Fruit fly (Drosophila melanogaster) whole organism, pupa: Measurements from ENCODE around the gene Ero1L.
A peak's percentile ranks its signal among the peaks of the same experiment; 100 is the strongest.

Source experiments
- CG10348 ChIP-seq: fragments of 200-800 bp; sonication (Bioruptor generic); IDR thresholded peaks from 2 replicates; pipeline ENCODE4 v1.3.6; 2022; ENCODE audit warnings: missing biosample characterization, missing genetic modification characterization
- CG12605 ChIP-seq: fragments of 200-800 bp; sonication (Bioruptor generic); IDR thresholded peaks from 2 replicates; pipeline ENCODE4 v1.3.6; 2022; ENCODE audit warnings: missing biosample characterization, missing genetic modification characterization
- CG13204 ChIP-seq: fragments of 200-800 bp; sonication (Bioruptor generic); optimal IDR thresholded peaks from 2 replicates; lab custom pipeline; 2018; ENCODE audit warnings: missing biosample characterization, mild to moderate bottlenecking, missing genetic modification characterization, moderate library complexity
- CG14655 ChIP-seq: fragments of 200-800 bp; sonication (Bioruptor generic); optimal IDR thresholded peaks from 3 replicates; lab custom pipeline; 2017; ENCODE audit warnings: mild to moderate bottlenecking, missing biosample characterization, missing genetic modification reagents, missing genetic modification characterization
- CG15710 ChIP-seq: fragments of 200-800 bp; sonication (Bioruptor generic); optimal IDR thresholded peaks from 2 replicates; lab custom pipeline; 2018; ENCODE audit warnings: missing biosample characterization, mild to moderate bottlenecking, missing genetic modification characterization, moderate library complexity
- CG17806 ChIP-seq: fragments of 200-800 bp; sonication (Bioruptor generic); optimal IDR thresholded peaks from 2 replicates; lab custom pipeline; 2018; ENCODE audit warnings: missing biosample characterization, mild to moderate bottlenecking, missing genetic modification characterization, moderate library complexity
- CG32121 ChIP-seq: fragments of 200-800 bp; sonication (Bioruptor generic); IDR thresholded peaks from 2 replicates; pipeline ENCODE4 v1.3.6; 2022; ENCODE audit warnings: missing biosample characterization, missing genetic modification characterization
- CG34367 ChIP-seq: fragments of 200-800 bp; sonication (Bioruptor generic); optimal IDR thresholded peaks from 2 replicates; lab custom pipeline; 2018; ENCODE audit warnings: missing biosample characterization, mild to moderate bottlenecking, missing genetic modification characterization
- CG4496 ChIP-seq: fragments of 200-800 bp; sonication (Bioruptor generic); IDR thresholded peaks from 3 replicates; pipeline ENCODE4 v1.3.6; 2022; ENCODE audit warnings: missing biosample characterization, missing genetic modification characterization
- CG8159 ChIP-seq: fragments of 200-800 bp; sonication (Bioruptor generic); optimal IDR thresholded peaks from 3 replicates; lab custom pipeline; 2018; ENCODE audit warnings: missing biosample characterization, mild to moderate bottlenecking, missing genetic modification characterization, moderate library complexity
- CG8301 ChIP-seq: fragments of 200-800 bp; sonication (Bioruptor generic); optimal IDR thresholded peaks from 2 replicates; lab custom pipeline; 2018; ENCODE audit warnings: missing biosample characterization, mild to moderate bottlenecking, missing genetic modification characterization
- CG9948 ChIP-seq: fragments of 200-800 bp; sonication (Bioruptor generic); optimal IDR thresholded peaks from 2 replicates; lab custom pipeline; 2018; ENCODE audit warnings: missing biosample characterization, mild to moderate bottlenecking, missing genetic modification characterization, moderate library complexity
- D1 ChIP-seq: fragments of 200-800 bp; sonication (Bioruptor generic); optimal IDR thresholded peaks from 2 replicates; lab custom pipeline; 2018; ENCODE audit warnings: missing biosample characterization, mild to moderate bottlenecking, missing genetic modification characterization, moderate library complexity
- EcR ChIP-seq: fragments of 200-800 bp; sonication (Bioruptor generic); optimal IDR thresholded peaks from 3 replicates; lab custom pipeline; 2019; ENCODE audit warnings: missing biosample characterization, missing genetic modification characterization, mild to moderate bottlenecking, moderate library complexity, missing genetic modification reagents
- Ets98B ChIP-seq: fragments of 200-800 bp; sonication (Bioruptor generic); IDR thresholded peaks from 2 replicates; pipeline ENCODE4 v1.3.6; 2022; ENCODE audit warnings: missing biosample characterization, missing genetic modification characterization
- Pif1A ChIP-seq: fragments of 200-800 bp; sonication (Bioruptor generic); optimal IDR thresholded peaks from 3 replicates; lab custom pipeline; 2016; ENCODE audit warnings: missing biosample characterization, missing genetic modification characterization
- Pif1B ChIP-seq: fragments of 200-800 bp; sonication (Bioruptor generic); optimal IDR thresholded peaks from 3 replicates; lab custom pipeline; 2016; ENCODE audit warnings: missing biosample characterization, missing genetic modification characterization
- Snoo ChIP-seq: fragments of 200-800 bp; sonication (Bioruptor generic); optimal IDR thresholded peaks from 3 replicates; lab custom pipeline; 2017; ENCODE audit warnings: missing biosample characterization, mild to moderate bottlenecking, missing genetic modification characterization, inconsistent platforms
- fd96Ca ChIP-seq: fragments of 200-800 bp; sonication (Bioruptor generic); IDR thresholded peaks from 3 replicates; pipeline ENCODE4 v1.3.6; 2022; ENCODE audit warnings: missing biosample characterization, missing genetic modification characterization
- gl ChIP-seq: fragments of 200-800 bp; sonication (Bioruptor generic); optimal IDR thresholded peaks from 2 replicates; lab custom pipeline; 2018; ENCODE audit warnings: missing biosample characterization, mild to moderate bottlenecking, missing genetic modification characterization
- rn ChIP-seq: fragments of 200-800 bp; sonication (Bioruptor generic); IDR thresholded peaks from 2 replicates; pipeline ENCODE4 v1.3.6; 2022; ENCODE audit warnings: missing biosample characterization, missing genetic modification characterization

Ero1L gene

DNA sequence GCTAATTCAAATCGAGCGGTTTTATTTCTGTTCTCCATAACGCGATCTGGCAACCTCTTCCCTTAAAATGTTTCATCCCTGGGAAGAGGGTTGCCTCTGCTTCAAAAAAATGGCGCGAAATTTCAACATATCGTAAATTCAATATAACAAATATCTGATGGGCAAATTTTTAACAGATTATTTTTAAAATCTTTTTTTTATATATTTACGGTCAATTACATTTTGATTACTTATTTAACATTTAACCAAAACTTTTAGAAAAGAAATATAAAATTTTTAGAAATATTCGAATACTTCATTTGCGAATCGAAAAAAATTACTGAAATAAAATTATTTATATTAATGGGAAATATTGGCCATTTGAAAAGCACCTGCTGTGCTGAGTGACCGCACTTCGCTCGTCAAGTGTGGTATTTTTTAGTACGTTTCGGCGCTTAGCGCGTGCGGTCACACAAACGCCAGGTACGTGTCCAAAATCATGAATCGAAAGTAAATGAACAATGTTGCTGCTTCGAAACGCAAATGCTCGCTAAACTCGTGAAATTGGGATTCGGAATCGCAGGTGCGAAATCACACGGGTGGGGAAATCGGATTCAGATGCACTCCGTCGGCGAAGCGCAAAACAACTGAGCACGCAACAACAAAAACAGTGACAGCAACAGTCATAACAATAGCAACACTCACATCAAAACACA, at the start of gene Ero1L:
Ero1L (plus strand) TSS at position 448 of the 695 bp plus-strand sequence.
- TF ChIP-seq EcR (GFP tag; lab: Kevin White, UChicago) (no peak), fd96Ca (GFP tag; lab: Robert Waterston, UW) (0 out of 3 replicates have a peak, but pooled peaks have one; percentile 50), CG13204 (no peak), CG17806 (tag; lab: Kevin White, UChicago) (peak; percentile 16), D1 (peak; percentile 91), CG8159 (peak; percentile 43), CG15710 (tag; lab: Kevin White, UChicago) (peak; percentile 4), Snoo (tag; lab: Kevin White, UChicago) (no peak), rn (no peak), Pif1B (GFP tag; lab: Kevin White, UChicago) (no peak), CG34367 (tag; lab: Kevin White, UChicago) (no peak), gl (tag; lab: Kevin White, UChicago) (peak; percentile 18), CG4496 (GFP tag; lab: Robert Waterston, UW) (no peak; the same call in 1 of the 3 replicates), CG12605 (GFP tag; lab: Robert Waterston, UW) (no peak), CG10348 (GFP tag; lab: Robert Waterston, UW) (no peak), CG14655 (GFP tag; lab: Kevin White, UChicago) (no peak), CG9948 (tag; lab: Kevin White, UChicago) (peak; percentile 39), CG32121 (GFP tag; lab: Robert Waterston, UW) (0 out of 2 replicates have a peak, but pooled peaks have one; percentile 23), Pif1A (GFP tag; lab: Kevin White, UChicago) (peak; percentile 15), Ets98B (no peak), CG8301 (tag; lab: Kevin White, UChicago) (no peak)

DNA sequence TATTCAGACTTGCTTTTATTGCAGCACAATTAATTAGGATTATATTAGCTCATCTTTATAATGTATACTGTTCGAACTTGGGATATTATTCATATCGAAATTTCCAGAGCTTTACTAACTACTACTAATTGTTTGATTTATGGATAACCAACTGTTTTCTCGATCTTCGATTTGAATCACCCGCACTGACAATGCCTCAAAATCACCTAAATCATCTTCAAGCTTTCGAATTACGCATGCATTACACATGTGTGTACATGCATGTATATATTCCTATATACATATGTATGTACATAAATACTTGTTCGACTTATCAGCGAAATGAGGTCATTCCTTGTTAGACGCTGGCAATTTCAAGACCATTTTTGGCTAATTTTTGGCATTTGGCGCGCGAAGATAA, 48.6 kb upstream of the Ero1L start:
- TF ChIP-seq CG14655 (GFP tag; lab: Kevin White, UChicago) (no peak), CG10348 (GFP tag; lab: Robert Waterston, UW) (no peak), CG8301 (tag; lab: Kevin White, UChicago) (no peak), Pif1B (GFP tag; lab: Kevin White, UChicago) (no peak), CG17806 (tag; lab: Kevin White, UChicago) (no peak)

DNA sequence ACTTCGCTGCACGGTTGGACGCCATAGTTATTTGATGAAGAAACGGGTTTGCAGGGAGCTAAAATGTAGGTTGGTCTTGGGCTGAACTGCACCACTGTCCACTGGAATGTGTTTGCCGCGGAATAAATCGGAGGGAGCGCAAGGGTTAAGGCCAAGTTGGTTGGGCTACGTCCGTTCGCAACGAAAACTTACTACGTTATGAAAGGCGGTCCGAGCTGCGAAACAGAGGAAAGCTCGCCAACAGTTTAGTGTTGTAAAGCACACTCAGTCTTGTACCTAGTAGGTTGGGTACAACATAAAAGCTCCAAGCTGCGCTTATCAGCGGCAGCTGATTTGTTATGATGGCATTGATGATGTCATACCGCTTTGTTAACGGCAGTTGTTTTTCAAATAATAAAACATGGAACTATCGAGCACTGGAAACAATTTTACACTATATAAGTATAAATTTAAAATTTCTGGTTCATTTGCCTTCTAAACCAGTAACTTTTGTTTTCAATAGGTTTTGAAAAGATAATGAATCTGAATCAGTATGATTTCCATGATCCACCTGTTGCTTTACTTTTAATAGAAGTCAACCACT, 47.9 kb upstream of the Ero1L start, which contains the start of gene Chd64:
Chd64 (minus strand) TSS at position 204 of the 583 bp plus-strand sequence.
- TF ChIP-seq CG4496 (GFP tag; lab: Robert Waterston, UW) (peak; percentile 53; the same call in 1 of the 3 replicates), CG17806 (tag; lab: Kevin White, UChicago) (no peak), CG14655 (GFP tag; lab: Kevin White, UChicago) (no peak), CG13204 (no peak), Pif1A (GFP tag; lab: Kevin White, UChicago) (no peak), gl (tag; lab: Kevin White, UChicago) (no peak), EcR (GFP tag; lab: Kevin White, UChicago) (peak; percentile 45), CG15710 (tag; lab: Kevin White, UChicago) (peak; percentile 3), Ets98B (peak; percentile 45; the same call in 1 of the 2 replicates), Pif1B (GFP tag; lab: Kevin White, UChicago) (no peak), CG10348 (GFP tag; lab: Robert Waterston, UW) (no peak), CG34367 (tag; lab: Kevin White, UChicago) (no peak), rn (no peak), CG8301 (tag; lab: Kevin White, UChicago) (no peak), D1 (no peak), CG32121 (GFP tag; lab: Robert Waterston, UW) (peak; percentile 27; the same call in 1 of the 2 replicates), CG9948 (tag; lab: Kevin White, UChicago) (no peak), CG8159 (no peak), Snoo (tag; lab: Kevin White, UChicago) (peak; percentile 60), fd96Ca (GFP tag; lab: Robert Waterston, UW) (peak; percentile 64; the same call in 1 of the 3 replicates), CG12605 (GFP tag; lab: Robert Waterston, UW) (peak; percentile 37; the same call in 1 of the 2 replicates)
- TF ChIP-seq, all 21 proteins: peak for 8

DNA sequence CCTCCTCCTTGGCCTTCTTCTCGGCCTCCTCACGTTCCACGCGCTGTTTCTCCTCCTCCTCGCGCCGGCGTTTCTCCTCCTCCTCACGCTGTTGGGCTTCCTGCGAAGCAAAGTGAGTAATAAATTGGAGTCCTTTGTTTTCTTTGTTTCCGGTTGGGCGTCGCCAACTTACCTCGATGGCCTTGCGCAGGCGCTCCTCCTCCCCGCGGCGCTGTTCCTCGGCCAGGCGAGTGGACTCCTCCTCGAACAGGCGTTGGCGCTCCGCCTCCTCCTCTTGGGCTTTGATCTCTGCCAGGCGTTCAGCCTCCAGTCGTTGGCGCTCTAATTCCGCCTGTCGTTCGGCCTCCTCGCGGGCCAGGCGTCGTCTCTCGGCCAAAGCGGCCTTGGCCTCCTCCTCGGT, 44.5 kb upstream of the Ero1L start:
- no peak for TF ChIP-seq CG8159
- TF ChIP-seq gl (tag; lab: Kevin White, UChicago) = no peak
- TF ChIP-seq, all 21 proteins: peak for 0

DNA sequence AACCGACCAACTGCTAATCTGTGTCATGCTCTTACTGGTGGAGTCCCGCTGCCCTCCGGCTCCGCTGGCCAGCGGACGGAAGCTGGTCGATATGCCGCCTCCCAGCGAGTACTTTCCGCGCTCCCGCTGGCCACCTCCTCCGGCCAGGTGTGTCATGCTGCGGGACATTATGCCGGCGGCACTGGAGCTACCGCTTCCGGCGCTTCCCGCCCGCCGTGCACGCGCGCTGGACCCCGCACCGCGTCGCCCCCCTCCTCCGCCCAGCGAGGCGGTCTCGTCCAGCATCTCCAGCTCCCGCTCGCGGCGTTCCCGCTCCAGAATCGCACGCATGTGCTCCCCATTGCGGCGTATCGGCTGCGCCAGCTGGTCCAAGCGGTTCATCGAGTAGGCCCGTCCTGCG, 41.6 kb upstream of the Ero1L start:
- TF ChIP-seq CG9948 (tag; lab: Kevin White, UChicago) (no peak), gl (tag; lab: Kevin White, UChicago) (no peak), CG13204 (no peak), Ets98B (no peak), rn (no peak), fd96Ca (GFP tag; lab: Robert Waterston, UW) (no peak), CG14655 (GFP tag; lab: Kevin White, UChicago) (no peak), EcR (GFP tag; lab: Kevin White, UChicago) (no peak), CG8159 (no peak)

DNA sequence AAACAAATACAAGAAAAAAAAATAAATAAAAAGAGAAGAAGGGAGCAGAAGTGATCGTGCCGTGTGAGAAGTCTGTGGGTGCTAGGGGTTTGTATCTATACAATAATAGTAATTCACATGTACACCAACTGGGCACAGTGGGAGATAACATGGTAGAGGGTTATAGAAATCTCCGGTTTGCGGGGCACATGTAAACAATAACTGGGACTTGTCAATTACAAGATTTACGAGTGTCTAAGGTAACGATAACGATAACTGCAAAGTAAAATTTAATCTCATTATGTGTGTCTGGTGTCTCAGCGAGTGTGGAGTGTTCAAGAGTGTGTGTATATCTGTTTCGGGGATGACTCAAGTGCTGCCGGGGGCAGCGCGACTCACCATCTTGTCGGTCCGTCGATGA, 39.5 kb upstream of the Ero1L start:
- TF ChIP-seq CG8159 (no peak), Snoo (tag; lab: Kevin White, UChicago) (no peak), CG9948 (tag; lab: Kevin White, UChicago) (no peak), Ets98B (no peak), CG17806 (tag; lab: Kevin White, UChicago) (no peak), CG12605 (GFP tag; lab: Robert Waterston, UW) (no peak)
- TF ChIP-seq, all 21 proteins: peak for 0
